Fruit fly (Drosophila melanogaster): ENCODE measurements around the gene CG33493.
A peak's percentile ranks its signal among the peaks of the same experiment; 100 is the strongest.

Gene CG33493

dm6 chr3L:10741120-10741519 lies 48.2 kb upstream of the CG33493 start (continued):
- TF ChIP-seq CG1603 (tag; optimal IDR thresholded peaks at IDR 0.05): peak; percentile 29
- TF ChIP-seq ara (GFP tag; IDR thresholded peaks at IDR 0.05): peak; percentile 23; the same call in 1 of the 2 replicates
- TF ChIP-seq bcd (GFP tag; optimal IDR thresholded peaks at IDR 0.05): no peak
- TF ChIP-seq CG3065 (GFP tag; optimal IDR thresholded peaks at IDR 0.05): no peak
- TF ChIP-seq ase (GFP tag; IDR thresholded peaks at IDR 0.05): no peak
- no peak for TF ChIP-seq lmd (GFP tag; IDR thresholded peaks at IDR 0.05)
- TF ChIP-seq fd64A (GFP tag; optimal IDR thresholded peaks at IDR 0.05): peak; percentile 58
- no peak for TF ChIP-seq lov (optimal IDR thresholded peaks at IDR 0.05)
- 0 out of 3 replicates have a peak, but pooled peaks have one; percentile 30 for TF ChIP-seq lov (GFP tag; IDR thresholded peaks at IDR 0.05)
- TF ChIP-seq sr (GFP tag; IDR thresholded peaks at IDR 0.05): peak; percentile 47; the same call in 1 of the 3 replicates
- TF ChIP-seq NFAT (GFP tag; IDR thresholded peaks at IDR 0.05): no peak
- TF ChIP-seq CG7556 (GFP tag; optimal IDR thresholded peaks at IDR 0.05): no peak
- no peak for TF ChIP-seq CG8290 (GFP tag; optimal IDR thresholded peaks at IDR 0.05)
- peak in 1 of 2 experiments; percentile 24 for TF ChIP-seq CG8290 (tag; optimal IDR thresholded peaks at IDR 0.05)
- TF ChIP-seq CG4707 (GFP tag; optimal IDR thresholded peaks at IDR 0.05): peak; percentile 15
- TF ChIP-seq bsh (GFP tag; optimal IDR thresholded peaks at IDR 0.05): peak in 1 of 2 experiments; percentile 26
- TF ChIP-seq gsb-n (tag; optimal IDR thresholded peaks at IDR 0.05): no peak
- no peak for TF ChIP-seq bigmax (GFP tag; optimal IDR thresholded peaks at IDR 0.05)
- peak; percentile 4 for TF ChIP-seq CG5180 (GFP tag; optimal IDR thresholded peaks at IDR 0.05)
- no peak for TF ChIP-seq Doc3 (GFP tag; IDR thresholded peaks at IDR 0.05; ENCODE audit: partially characterized antibody)
- peak; percentile 7 for TF ChIP-seq CG10209 (GFP tag; optimal IDR thresholded peaks at IDR 0.05)
- no peak for TF ChIP-seq hkb (optimal IDR thresholded peaks at IDR 0.05)
- TF ChIP-seq hkb (GFP tag; IDR thresholded peaks at IDR 0.05): 0 out of 2 replicates have a peak, but pooled peaks have one; percentile 11
- TF ChIP-seq CG6689 (GFP tag; IDR thresholded peaks at IDR 0.05): 0 out of 2 replicates have a peak, but pooled peaks have one; percentile 29
- TF ChIP-seq oc (tag; optimal IDR thresholded peaks at IDR 0.05): peak; percentile 7
- TF ChIP-seq vvl (GFP tag; IDR thresholded peaks at IDR 0.05): 0 out of 2 replicates have a peak, but pooled peaks have one; percentile 14
- peak; percentile 61; the same call in 1 of the 4 replicates for TF ChIP-seq chinmo (GFP tag; IDR thresholded peaks at IDR 0.05; ENCODE audit: partially characterized antibody)
- peak; percentile 40 for TF ChIP-seq CG3407 (GFP tag; optimal IDR thresholded peaks at IDR 0.05)
- peak; percentile 20 for TF ChIP-seq wek (GFP tag; optimal IDR thresholded peaks at IDR 0.05)
- TF ChIP-seq abd-A (tag; optimal IDR thresholded peaks at IDR 0.05): peak; percentile 48
- TF ChIP-seq CTCF (GFP tag; optimal IDR thresholded peaks at IDR 0.05): no peak
- no peak for TF ChIP-seq scrt (GFP tag; optimal IDR thresholded peaks at IDR 0.05)
- TF ChIP-seq gsb (GFP tag; IDR thresholded peaks at IDR 0.05): peak; percentile 44; the same call in 1 of the 2 replicates
- TF ChIP-seq lab (GFP tag; optimal IDR thresholded peaks at IDR 0.05): peak; percentile 29
- TF ChIP-seq CG34422 (GFP tag; IDR thresholded peaks at IDR 0.05): 0 out of 3 replicates have a peak, but pooled peaks have one; percentile 9
- peak; percentile 20; the same call in 1 of the 2 replicates for TF ChIP-seq CG31224 (GFP tag; IDR thresholded peaks at IDR 0.05)
- peak; percentile 7 for TF ChIP-seq CG8944 (GFP tag; optimal IDR thresholded peaks at IDR 0.05)
- 0 out of 2 replicates have a peak, but pooled peaks have one; percentile 17 for TF ChIP-seq CG4360 (GFP tag; IDR thresholded peaks at IDR 0.05)
- TF ChIP-seq shn (GFP tag; optimal IDR thresholded peaks at IDR 0.05): no peak
- TF ChIP-seq H15 (GFP tag; IDR thresholded peaks at IDR 0.05): no peak
- peak; percentile 13; the same call in 1 of the 3 replicates for TF ChIP-seq Aef1 (GFP tag; IDR thresholded peaks at IDR 0.05)
- TF ChIP-seq CG13894 (tag; optimal IDR thresholded peaks at IDR 0.05): no peak
- TF ChIP-seq CG7987 (GFP tag; optimal IDR thresholded peaks at IDR 0.05): peak; percentile 6
- peak; percentile 44; the same call in 1 of the 2 replicates for TF ChIP-seq stc (GFP tag; IDR thresholded peaks at IDR 0.05)
- no peak for TF ChIP-seq amos (GFP tag; IDR thresholded peaks at IDR 0.05; ENCODE audit: partially characterized antibody)
- no peak for TF ChIP-seq CG2202 (tag; optimal IDR thresholded peaks at IDR 0.05)
- TF ChIP-seq CG33557 (GFP tag; optimal IDR thresholded peaks at IDR 0.05): no peak
- peak; percentile 44; the same call in 1 of the 2 replicates for TF ChIP-seq CG32532 (GFP tag; IDR thresholded peaks at IDR 0.05)
- peak; percentile 51 for TF ChIP-seq HHEX (GFP tag; optimal IDR thresholded peaks at IDR 0.05)
- peak; percentile 78; the same call in 2 of the 3 replicates for TF ChIP-seq ci (GFP tag; IDR thresholded peaks at IDR 0.05)
- TF ChIP-seq Sry-β (GFP tag; optimal IDR thresholded peaks at IDR 0.05): peak; percentile 4

Measured in whole organism, embryonic.